Worm (Caenorhabditis elegans) whole organism, young adult: ENCODE measurements around the gene Y54F10AM.6.

Experiments
- ceh-79 ChIP-seq: sonication (generic microtip); optimal IDR thresholded peaks from 2 replicates; lab custom pipeline; 2017; ENCODE audit warnings: mild to moderate bottlenecking, missing genetic modification characterization, missing compliant biosample characterization
- madf-10 ChIP-seq: sonication (generic microtip); optimal IDR thresholded peaks from 2 replicates; lab custom pipeline; 2016; ENCODE audit warnings: mild to moderate bottlenecking, missing genetic modification characterization, missing compliant biosample characterization
- nfya-1 ChIP-seq: sonication (generic microtip); optimal IDR thresholded peaks from 2 replicates; lab custom pipeline; 2017; ENCODE audit warnings: antibody characterized with exemption, missing compliant biosample characterization, missing genetic modification characterization, borderline replicate concordance; ENCODE audit not compliant: insufficient read depth
- pha-4 ChIP-seq: fragments of 150-350 bp; sonication (generic microtip); optimal IDR thresholded peaks from 2 replicates; lab custom pipeline; 2014; ENCODE audit warnings: missing biosample characterization, missing genetic modification reagents, missing genetic modification characterization

DNA sequence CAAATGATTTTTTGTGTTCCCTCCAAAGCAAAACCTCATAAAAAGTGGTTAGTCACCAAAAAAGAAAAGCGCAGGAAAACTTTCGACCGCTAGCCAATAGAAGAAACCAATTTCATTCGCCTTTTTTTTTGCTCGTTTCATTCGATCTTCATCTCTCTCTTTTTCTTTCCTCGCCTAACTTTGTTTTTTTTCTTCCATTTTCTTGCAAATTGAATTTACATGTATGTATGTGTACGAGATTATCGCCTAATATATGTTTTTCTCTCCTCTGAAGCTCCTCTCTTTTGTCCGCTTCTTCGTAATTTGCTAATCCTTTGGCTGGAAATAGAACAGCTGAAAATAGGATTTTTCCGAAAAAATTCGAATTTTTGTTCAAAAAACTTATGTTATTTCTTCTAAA is 43.8 kb downstream of the Y54F10AM.6 start:
- no peak for TF ChIP-seq madf-10 (tag; lab: Kevin White, UChicago)
- no peak for TF ChIP-seq pha-4 (tag; lab: Kevin White, UChicago)
- no peak for TF ChIP-seq ceh-79 (tag; lab: Kevin White, UChicago)
- TF ChIP-seq nfya-1 (tag; lab: Kevin White, UChicago), result no peak
